Worm (Caenorhabditis elegans): ENCODE data around the gene aly-2.

aly-2 gene

ce11 chrIV:9144405-9144804, 2.9 kb upstream of the aly-2 start, which contains the start of gene flp-1:
Gene flp-1 (plus strand): TSS chrIV:9144705.
- TF ChIP-seq nhr-237 (tag; optimal IDR thresholded peaks at IDR 0.05) (no peak), M03D4.4 (tag; optimal IDR thresholded peaks at IDR 0.05) (no peak), blmp-1 (tag; optimal IDR thresholded peaks at IDR 0.05) (no peak), unc-120 (tag; optimal IDR thresholded peaks at IDR 0.05; ENCODE audit: poor library complexity, severe bottlenecking) (no peak), ceh-39 (tag; optimal IDR thresholded peaks at IDR 0.05) (no peak), elt-3 (tag; optimal IDR thresholded peaks at IDR 0.05) (no peak), ces-1 (GFP tag; optimal IDR thresholded peaks at IDR 0.05) (peak; percentile 70)

- no peak for TF ChIP-seq ztf-11 (tag; optimal IDR thresholded peaks at IDR 0.05)
- TF ChIP-seq elt-3 (tag; optimal IDR thresholded peaks at IDR 0.05), result no peak
- TF ChIP-seq nhr-237 (tag; optimal IDR thresholded peaks at IDR 0.05), result no peak
- no peak for TF ChIP-seq lin-32 (GFP tag; optimal IDR thresholded peaks at IDR 0.05)
- TF ChIP-seq lsy-2 (tag; optimal IDR thresholded peaks at IDR 0.05), result no peak
- TF ChIP-seq ceh-43 (GFP tag; optimal IDR thresholded peaks at IDR 0.05), result no peak
- TF ChIP-seq nhr-12 (tag; optimal IDR thresholded peaks at IDR 0.05), result no peak
- TF ChIP-seq ceh-83 (GFP tag; optimal IDR thresholded peaks at IDR 0.05), result no peak
- TF ChIP-seq lin-13 (tag; optimal IDR thresholded peaks at IDR 0.05), result no peak
- TF ChIP-seq drap-1 (GFP tag; optimal IDR thresholded peaks at IDR 0.05), result no peak
- no peak for TF ChIP-seq snpc-4 (tag; optimal IDR thresholded peaks at IDR 0.05)
- TF ChIP-seq ceh-39 (tag; optimal IDR thresholded peaks at IDR 0.05), result no peak
- no peak for TF ChIP-seq zip-8 (tag; optimal IDR thresholded peaks at IDR 0.05)
- no peak for TF ChIP-seq unc-62 (GFP tag; optimal IDR thresholded peaks at IDR 0.05)
- no peak for TF ChIP-seq hlh-1 (tag; optimal IDR thresholded peaks at IDR 0.05)
- TF ChIP-seq nhr-28 (tag; optimal IDR thresholded peaks at IDR 0.05), result no peak
- TF ChIP-seq ham-2 (GFP tag; optimal IDR thresholded peaks at IDR 0.05), result no peak
Measured at ce11 chrIV:9146111-9146510, 1.2 kb upstream of the aly-2 start, which contains the start of gene daf-10. Gene daf-10 (minus strand): TSS chrIV:9146211.

ce11 chrIV:9150175-9150574, 2.9 kb downstream of the aly-2 start, which contains the start of gene F23B2.7:
Gene F23B2.7 (plus strand): TSS chrIV:9150475.
- TF ChIP-seq elt-1 (tag; optimal IDR thresholded peaks at IDR 0.05; ENCODE audit: borderline replicate concordance, insufficient read depth), result no peak
- TF ChIP-seq drap-1 (GFP tag; optimal IDR thresholded peaks at IDR 0.05), result no peak
- TF ChIP-seq flh-1 (GFP tag; optimal IDR thresholded peaks at IDR 0.05), result no peak
- no peak for TF ChIP-seq unc-39 (tag; optimal IDR thresholded peaks at IDR 0.05)
- TF ChIP-seq ceh-39 (tag; optimal IDR thresholded peaks at IDR 0.05), result no peak
- no peak for TF ChIP-seq ceh-83 (GFP tag; optimal IDR thresholded peaks at IDR 0.05)
- no peak for TF ChIP-seq hlh-1 (tag; optimal IDR thresholded peaks at IDR 0.05)
- no peak for TF ChIP-seq lin-13 (tag; optimal IDR thresholded peaks at IDR 0.05)

- TF ChIP-seq nhr-76 (tag; optimal IDR thresholded peaks at IDR 0.05) (no peak), flh-1 (GFP tag; optimal IDR thresholded peaks at IDR 0.05) (no peak), nhr-28 (tag; optimal IDR thresholded peaks at IDR 0.05) (no peak), unc-120 (tag; optimal IDR thresholded peaks at IDR 0.05; ENCODE audit: poor library complexity, severe bottlenecking) (no peak), mab-5 (tag; optimal IDR thresholded peaks at IDR 0.05) (no peak), ceh-43 (GFP tag; optimal IDR thresholded peaks at IDR 0.05) (no peak), nhr-12 (tag; optimal IDR thresholded peaks at IDR 0.05) (no peak)
Measured at ce11 chrIV:9154263-9154662, 7.0 kb downstream of the aly-2 start, which contains the start of gene F23B2.10. Gene F23B2.10 (minus strand): TSS chrIV:9154363.

ce11 chrIV:9158969-9159800, 11.9 kb downstream of the aly-2 start, which contains the start of gene pcp-3:
Gene pcp-3 (minus strand): TSS chrIV:9159019.
- no peak for TF ChIP-seq nhr-12 (tag; optimal IDR thresholded peaks at IDR 0.05)
- no peak for TF ChIP-seq mab-5 (tag; optimal IDR thresholded peaks at IDR 0.05)
- no peak for TF ChIP-seq lin-32 (GFP tag; optimal IDR thresholded peaks at IDR 0.05)
- TF ChIP-seq ceh-83 (GFP tag; optimal IDR thresholded peaks at IDR 0.05), result no peak
- no peak for TF ChIP-seq snpc-4 (tag; optimal IDR thresholded peaks at IDR 0.05)
- TF ChIP-seq hlh-1 (tag; optimal IDR thresholded peaks at IDR 0.05), result no peak
- TF ChIP-seq cnd-1 (tag; optimal IDR thresholded peaks at IDR 0.05), result no peak

- TF ChIP-seq unc-120 (tag; optimal IDR thresholded peaks at IDR 0.05; ENCODE audit: poor library complexity, severe bottlenecking), result no peak
- no peak for TF ChIP-seq cnd-1 (tag; optimal IDR thresholded peaks at IDR 0.05)
- no peak for TF ChIP-seq sptf-1 (tag; optimal IDR thresholded peaks at IDR 0.05)
- TF ChIP-seq ceh-83 (GFP tag; optimal IDR thresholded peaks at IDR 0.05), result no peak
- no peak for TF ChIP-seq flh-1 (GFP tag; optimal IDR thresholded peaks at IDR 0.05)
- TF ChIP-seq lsy-2 (tag; optimal IDR thresholded peaks at IDR 0.05), result no peak
- no peak for TF ChIP-seq unc-39 (tag; optimal IDR thresholded peaks at IDR 0.05)
- TF ChIP-seq ceh-39 (tag; optimal IDR thresholded peaks at IDR 0.05), result no peak
Measured at ce11 chrIV:9159863-9160262, 12.6 kb downstream of the aly-2 start.
